Fruit fly (Drosophila melanogaster) whole organism, adult: ENCODE measurements around the gene CG6583.

ENCODE experiments used
- CG11617 ChIP-seq: fragments of 200-800 bp; sonication (Bioruptor generic); optimal IDR thresholded peaks from 2 replicates; lab custom pipeline; 2017; ENCODE audit warnings: mild to moderate bottlenecking, missing biosample characterization, missing genetic modification reagents, missing genetic modification characterization
- CG1620 ChIP-seq: fragments of 200-800 bp; sonication (Bioruptor generic); optimal IDR thresholded peaks from 2 replicates; lab custom pipeline; 2016; ENCODE audit warnings: missing biosample characterization, missing genetic modification characterization
- CG33017 ChIP-seq: fragments of 200-800 bp; sonication (Bioruptor generic); optimal IDR thresholded peaks from 2 replicates; lab custom pipeline; 2018; ENCODE audit warnings: missing biosample characterization, mild to moderate bottlenecking, missing genetic modification characterization, moderate library complexity
- CG7045 ChIP-seq: fragments of 200-800 bp; sonication (Bioruptor generic); optimal IDR thresholded peaks from 2 replicates; lab custom pipeline; 2017; ENCODE audit warnings: missing biosample characterization, mild to moderate bottlenecking, missing genetic modification characterization
- Crg-1 ChIP-seq: fragments of 200-800 bp; sonication (Bioruptor generic); optimal IDR thresholded peaks from 2 replicates; lab custom pipeline; 2016; ENCODE audit warnings: missing biosample characterization, missing genetic modification characterization
- Hr96 ChIP-seq: fragments of 200-800 bp; sonication (Bioruptor generic); optimal IDR thresholded peaks from 2 replicates; lab custom pipeline; 2016; ENCODE audit warnings: missing biosample characterization, missing genetic modification characterization
- Mnt ChIP-seq: fragments of 200-800 bp; sonication (Bioruptor generic); optimal IDR thresholded peaks from 2 replicates; lab custom pipeline; 2016; ENCODE audit warnings: missing biosample characterization, mild to moderate bottlenecking, missing genetic modification characterization
- bab1 ChIP-seq: fragments of 200-800 bp; sonication (Bioruptor generic); optimal IDR thresholded peaks from 3 replicates; lab custom pipeline; 2019; ENCODE audit warnings: missing biosample characterization, mild to moderate bottlenecking, missing genetic modification characterization, moderate library complexity
- kay ChIP-seq: fragments of 200-800 bp; sonication (Bioruptor generic); peaks from one replicate; lab custom pipeline; 2016; ENCODE audit warnings: missing biosample characterization, missing genetic modification characterization, borderline replicate concordance
- ovo ChIP-seq: fragments of 200-800 bp; sonication (Bioruptor generic); optimal IDR thresholded peaks from 2 replicates; lab custom pipeline; 2016; ENCODE audit warnings: missing biosample characterization, missing genetic modification characterization
- pad ChIP-seq: fragments of 200-800 bp; sonication (Bioruptor generic); optimal IDR thresholded peaks from 3 replicates; lab custom pipeline; 2017; ENCODE audit warnings: missing biosample characterization, missing genetic modification characterization, mild to moderate bottlenecking, moderate library complexity, missing genetic modification reagents
- toe ChIP-seq: fragments of 200-800 bp; sonication (Bioruptor generic); optimal IDR thresholded peaks from 2 replicates; lab custom pipeline; 2016; ENCODE audit warnings: missing biosample characterization, missing genetic modification characterization

DNA sequence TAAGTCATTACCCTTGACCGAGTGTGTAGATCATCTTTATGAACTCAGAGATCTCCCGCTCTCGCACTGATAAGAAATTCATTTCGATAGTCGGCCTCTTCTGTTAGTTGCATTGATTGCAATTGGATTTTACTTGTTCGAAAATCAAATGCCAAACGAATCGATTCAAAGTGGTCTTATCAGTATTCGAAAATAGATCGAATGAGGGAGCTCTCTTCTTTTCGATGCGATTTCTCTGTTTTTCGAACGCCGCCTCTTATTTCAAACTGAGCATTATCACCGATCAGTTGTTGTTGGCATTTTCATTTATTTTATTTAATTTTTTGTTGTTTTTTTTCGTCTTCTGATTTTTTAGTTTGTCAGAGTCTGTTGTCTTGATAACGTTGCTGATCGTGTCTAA, 28.6 kb upstream of the CG6583 start:
- TF ChIP-seq kay (GFP tag; lab: Kevin White, UChicago): peak; percentile 83
- TF ChIP-seq CG1620: no peak
- no peak for TF ChIP-seq Hr96 (GFP tag; lab: Kevin White, UChicago)
- TF ChIP-seq bab1 (GFP tag; lab: Kevin White, UChicago): no peak
- TF ChIP-seq CG7045 (GFP tag; lab: Kevin White, UChicago): no peak
- no peak for TF ChIP-seq Crg-1 (GFP tag; lab: Kevin White, UChicago)
- no peak for TF ChIP-seq pad
- TF ChIP-seq toe (GFP tag; lab: Kevin White, UChicago): no peak
- TF ChIP-seq CG11617 (GFP tag; lab: Kevin White, UChicago): no peak
- TF ChIP-seq CG33017 (tag; lab: Kevin White, UChicago): no peak
- TF ChIP-seq Mnt (GFP tag; lab: Kevin White, UChicago): no peak
- TF ChIP-seq ovo: no peak
